Worm (Caenorhabditis elegans): Measurements from ENCODE around the gene ZK899.6.

Gene ZK899.6

ce11 chrX:9489578-9489977 is 26.4 kb downstream of the ZK899.6 start:
- no peak for TF ChIP-seq T22C8.4 (GFP tag; IDR thresholded peaks at IDR 0.05)
- no peak for TF ChIP-seq ztf-29 (GFP tag; IDR thresholded peaks at IDR 0.05)
- no peak for TF ChIP-seq flt-1 (GFP tag; IDR thresholded peaks at IDR 0.05)
- TF ChIP-seq cog-1 (tag; optimal IDR thresholded peaks at IDR 0.05), result no peak
- no peak for TF ChIP-seq tab-1 (GFP tag; IDR thresholded peaks at IDR 0.05)
- TF ChIP-seq klf-2 (GFP tag; conservative IDR thresholded peaks at IDR 0.05), result no peak
- no peak for TF ChIP-seq ztf-23 (GFP tag; IDR thresholded peaks at IDR 0.05)
- TF ChIP-seq med-1 (GFP tag; optimal IDR thresholded peaks at IDR 0.05; ENCODE audit: insufficient read depth), result no peak
- no peak for TF ChIP-seq ref-1 (GFP tag; conservative IDR thresholded peaks at IDR 0.05)

- TF ChIP-seq ref-1 (GFP tag; conservative IDR thresholded peaks at IDR 0.05) (no peak), flt-1 (GFP tag; IDR thresholded peaks at IDR 0.05) (no peak), ztf-23 (GFP tag; IDR thresholded peaks at IDR 0.05) (no peak), T22C8.4 (GFP tag; IDR thresholded peaks at IDR 0.05) (no peak), med-1 (GFP tag; optimal IDR thresholded peaks at IDR 0.05; ENCODE audit: insufficient read depth) (no peak), tab-1 (GFP tag; IDR thresholded peaks at IDR 0.05) (no peak), cog-1 (tag; optimal IDR thresholded peaks at IDR 0.05) (no peak), klf-2 (GFP tag; conservative IDR thresholded peaks at IDR 0.05) (no peak), ztf-29 (GFP tag; IDR thresholded peaks at IDR 0.05) (no peak)
Observed at ce11 chrX:9491439-9491838, 28.3 kb downstream of the ZK899.6 start.

ce11 chrX:9494661-9495060 is 31.5 kb downstream of the ZK899.6 start:
- TF ChIP-seq ztf-29 (GFP tag; IDR thresholded peaks at IDR 0.05) (peak; percentile 86), tab-1 (GFP tag; IDR thresholded peaks at IDR 0.05) (no peak), klf-2 (GFP tag; conservative IDR thresholded peaks at IDR 0.05) (no peak), ref-1 (GFP tag; conservative IDR thresholded peaks at IDR 0.05) (no peak)

ce11 chrX:9499355-9499754 is 36.2 kb downstream of the ZK899.6 start:
- no peak for TF ChIP-seq klf-2 (GFP tag; conservative IDR thresholded peaks at IDR 0.05)
- no peak for TF ChIP-seq med-1 (GFP tag; optimal IDR thresholded peaks at IDR 0.05; ENCODE audit: insufficient read depth)
- TF ChIP-seq ztf-23 (GFP tag; IDR thresholded peaks at IDR 0.05), result no peak
- TF ChIP-seq tab-1 (GFP tag; IDR thresholded peaks at IDR 0.05), result no peak
- no peak for TF ChIP-seq ref-1 (GFP tag; conservative IDR thresholded peaks at IDR 0.05)
- no peak for TF ChIP-seq ztf-29 (GFP tag; IDR thresholded peaks at IDR 0.05)
- no peak for TF ChIP-seq flt-1 (GFP tag; IDR thresholded peaks at IDR 0.05)
- TF ChIP-seq T22C8.4 (GFP tag; IDR thresholded peaks at IDR 0.05), result no peak

ce11 chrX:9504221-9504620 is 41.1 kb downstream of the ZK899.6 start:
- TF ChIP-seq tab-1 (GFP tag; IDR thresholded peaks at IDR 0.05) (no peak), ztf-29 (GFP tag; IDR thresholded peaks at IDR 0.05) (no peak), flt-1 (GFP tag; IDR thresholded peaks at IDR 0.05) (no peak), T22C8.4 (GFP tag; IDR thresholded peaks at IDR 0.05) (no peak), med-1 (GFP tag; optimal IDR thresholded peaks at IDR 0.05; ENCODE audit: insufficient read depth) (no peak), ztf-23 (GFP tag; IDR thresholded peaks at IDR 0.05) (no peak), klf-2 (GFP tag; conservative IDR thresholded peaks at IDR 0.05) (no peak), cog-1 (tag; optimal IDR thresholded peaks at IDR 0.05) (no peak), ref-1 (GFP tag; conservative IDR thresholded peaks at IDR 0.05) (no peak)

ce11 chrX:9504911-9505397 is 41.8 kb downstream of the ZK899.6 start:
- TF ChIP-seq ztf-23 (GFP tag; IDR thresholded peaks at IDR 0.05) (no peak), med-1 (GFP tag; optimal IDR thresholded peaks at IDR 0.05; ENCODE audit: insufficient read depth) (no peak), T22C8.4 (GFP tag; IDR thresholded peaks at IDR 0.05) (0 out of 2 replicates have a peak, but pooled peaks have one; percentile 47), klf-2 (GFP tag; conservative IDR thresholded peaks at IDR 0.05) (no peak)

- TF ChIP-seq ztf-23 (GFP tag; IDR thresholded peaks at IDR 0.05) (0 out of 2 replicates have a peak, but pooled peaks have one; percentile 61), med-1 (GFP tag; optimal IDR thresholded peaks at IDR 0.05; ENCODE audit: insufficient read depth) (no peak)
Observed at ce11 chrX:9506341-9506740, 43.2 kb downstream of the ZK899.6 start.

ce11 chrX:9508426-9509010 is 45.4 kb downstream of the ZK899.6 start:
- TF ChIP-seq cog-1 (tag; optimal IDR thresholded peaks at IDR 0.05) (no peak), ref-1 (GFP tag; conservative IDR thresholded peaks at IDR 0.05) (no peak), flt-1 (GFP tag; IDR thresholded peaks at IDR 0.05) (no peak), T22C8.4 (GFP tag; IDR thresholded peaks at IDR 0.05) (no peak), ztf-29 (GFP tag; IDR thresholded peaks at IDR 0.05) (no peak), klf-2 (GFP tag; conservative IDR thresholded peaks at IDR 0.05) (no peak), med-1 (GFP tag; optimal IDR thresholded peaks at IDR 0.05; ENCODE audit: insufficient read depth) (no peak), ztf-23 (GFP tag; IDR thresholded peaks at IDR 0.05) (no peak), tab-1 (GFP tag; IDR thresholded peaks at IDR 0.05) (no peak)

- TF ChIP-seq klf-2 (GFP tag; conservative IDR thresholded peaks at IDR 0.05) (no peak), ztf-23 (GFP tag; IDR thresholded peaks at IDR 0.05) (no peak), ztf-29 (GFP tag; IDR thresholded peaks at IDR 0.05) (no peak), med-1 (GFP tag; optimal IDR thresholded peaks at IDR 0.05; ENCODE audit: insufficient read depth) (no peak), cog-1 (tag; optimal IDR thresholded peaks at IDR 0.05) (no peak), flt-1 (GFP tag; IDR thresholded peaks at IDR 0.05) (no peak), ref-1 (GFP tag; conservative IDR thresholded peaks at IDR 0.05) (no peak), T22C8.4 (GFP tag; IDR thresholded peaks at IDR 0.05) (no peak), tab-1 (GFP tag; IDR thresholded peaks at IDR 0.05) (no peak)
Observed at ce11 chrX:9509516-9509915, 46.4 kb downstream of the ZK899.6 start.

- TF ChIP-seq flt-1 (GFP tag; IDR thresholded peaks at IDR 0.05) (no peak), ztf-29 (GFP tag; IDR thresholded peaks at IDR 0.05) (no peak), T22C8.4 (GFP tag; IDR thresholded peaks at IDR 0.05) (no peak), klf-2 (GFP tag; conservative IDR thresholded peaks at IDR 0.05) (no peak), cog-1 (tag; optimal IDR thresholded peaks at IDR 0.05) (no peak), ref-1 (GFP tag; conservative IDR thresholded peaks at IDR 0.05) (no peak), med-1 (GFP tag; optimal IDR thresholded peaks at IDR 0.05; ENCODE audit: insufficient read depth) (no peak), tab-1 (GFP tag; IDR thresholded peaks at IDR 0.05) (no peak), ztf-23 (GFP tag; IDR thresholded peaks at IDR 0.05) (no peak)
Observed at ce11 chrX:9509922-9510321, 46.8 kb downstream of the ZK899.6 start.
